Worm (Caenorhabditis elegans): Measurements from ENCODE around the gene gad-3.

Gene gad-3

ce11 chrV:9218655-9219389 lies 46.0 kb upstream of the gad-3 start:
- TF ChIP-seq C34B4.2 (tag; optimal IDR thresholded peaks at IDR 0.05) (no peak), ceh-63 (GFP tag; optimal IDR thresholded peaks at IDR 0.05) (no peak), unc-86 (tag; optimal IDR thresholded peaks at IDR 0.05) (peak; percentile 23), skn-1 (tag; optimal IDR thresholded peaks at IDR 0.05) (peak; percentile 22), lsy-2 (tag; optimal IDR thresholded peaks at IDR 0.05) (peak in 1 of 2 experiments; percentile 6), elt-2 (tag; optimal IDR thresholded peaks at IDR 0.05) (peak; percentile 2), fkh-10 (GFP tag; optimal IDR thresholded peaks at IDR 0.05) (peak; percentile 35), unc-62 (GFP tag; optimal IDR thresholded peaks at IDR 0.05) (no peak), lin-14 (GFP tag; optimal IDR thresholded peaks at IDR 0.05) (peak; percentile 86), sptf-1 (tag; optimal IDR thresholded peaks at IDR 0.05) (no peak), nhr-71 (tag; optimal IDR thresholded peaks at IDR 0.05) (peak; percentile 29), ceh-82 (tag; optimal IDR thresholded peaks at IDR 0.05) (peak in 1 of 3 experiments; percentile 42), dpl-1 (GFP tag; optimal IDR thresholded peaks at IDR 0.05) (peak in 1 of 3 experiments; percentile 27), nhr-47 (tag; optimal IDR thresholded peaks at IDR 0.05) (peak; percentile 14), fkh-8 (tag; optimal IDR thresholded peaks at IDR 0.05) (peak; percentile 23), swsn-7 (tag; optimal IDR thresholded peaks at IDR 0.05) (peak; percentile 8), mab-9 (GFP tag; IDR thresholded peaks at IDR 0.05) (peak; percentile 45; the same call in 1 of the 2 replicates), lin-35 (GFP tag; optimal IDR thresholded peaks at IDR 0.05) (peak in 1 of 2 experiments; percentile 17), snu-23 (GFP tag; optimal IDR thresholded peaks at IDR 0.05) (peak; percentile 8)

ce11 chrV:9218214-9218613 lies 45.4 kb upstream of the gad-3 start:
- TF ChIP-seq nhr-20 (tag; optimal IDR thresholded peaks at IDR 0.05) = no peak
- TF ChIP-seq lin-14 (GFP tag; optimal IDR thresholded peaks at IDR 0.05) = peak; percentile 21
- TF ChIP-seq dsc-1 (tag; optimal IDR thresholded peaks at IDR 0.05) = no peak
- TF ChIP-seq ets-5 (GFP tag; IDR thresholded peaks at IDR 0.05) = no peak
- no peak for TF ChIP-seq nhr-47 (tag; optimal IDR thresholded peaks at IDR 0.05)
- peak; percentile 38 for TF ChIP-seq nhr-85 (tag)
- TF ChIP-seq lin-15B (tag; optimal IDR thresholded peaks at IDR 0.05) = no peak
- no peak for TF ChIP-seq mdl-1 (tag; optimal IDR thresholded peaks at IDR 0.05)
- no peak for TF ChIP-seq C34B4.2 (tag; optimal IDR thresholded peaks at IDR 0.05)
- TF ChIP-seq mep-1 (tag; optimal IDR thresholded peaks at IDR 0.05) = no peak
- peak in 1 of 3 experiments; percentile 1 for TF ChIP-seq ceh-82 (tag; optimal IDR thresholded peaks at IDR 0.05)
- TF ChIP-seq ceh-63 (GFP tag; optimal IDR thresholded peaks at IDR 0.05) = no peak
- TF ChIP-seq sptf-1 (tag; optimal IDR thresholded peaks at IDR 0.05) = no peak

ce11 chrV:9217158-9217557 lies 44.4 kb upstream of the gad-3 start, which contains the start of gene pacs-1:
Gene pacs-1 (minus strand): TSS chrV:9217258.
- TF ChIP-seq pag-3 (tag; optimal IDR thresholded peaks at IDR 0.05; ENCODE audit: borderline replicate concordance, insufficient read depth) = no peak
- no peak for TF ChIP-seq nhr-84 (tag; optimal IDR thresholded peaks at IDR 0.05)
- no peak for TF ChIP-seq pax-3 (tag; optimal IDR thresholded peaks at IDR 0.05)
- no peak for TF ChIP-seq hlh-17 (GFP tag; optimal IDR thresholded peaks at IDR 0.05; ENCODE audit: borderline replicate concordance)
- no peak for TF ChIP-seq snpc-4 (tag; optimal IDR thresholded peaks at IDR 0.05)
- TF ChIP-seq blmp-1 (tag; optimal IDR thresholded peaks at IDR 0.05) = no peak
- no peak for TF ChIP-seq grh-1 (GFP tag; IDR thresholded peaks at IDR 0.05)
- TF ChIP-seq fkh-4 (tag; optimal IDR thresholded peaks at IDR 0.05; ENCODE audit: borderline replicate concordance) = no peak
- no peak for TF ChIP-seq sptf-1 (tag; optimal IDR thresholded peaks at IDR 0.05)
- TF ChIP-seq egl-27 (tag; optimal IDR thresholded peaks at IDR 0.05) = no peak
- TF ChIP-seq skn-1 (tag; optimal IDR thresholded peaks at IDR 0.05) = no peak
- TF ChIP-seq tlp-1 (tag; optimal IDR thresholded peaks at IDR 0.05) = no peak
- no peak for TF ChIP-seq unc-130 (tag; optimal IDR thresholded peaks at IDR 0.05)
- no peak for TF ChIP-seq fkh-10 (GFP tag; optimal IDR thresholded peaks at IDR 0.05)
- no peak for TF ChIP-seq lin-13 (GFP tag; optimal IDR thresholded peaks at IDR 0.05)
- no peak for TF ChIP-seq sox-4 (tag; optimal IDR thresholded peaks at IDR 0.05)
- no peak for TF ChIP-seq unc-98 (GFP tag; IDR thresholded peaks at IDR 0.05)
- TF ChIP-seq C34B4.2 (tag; optimal IDR thresholded peaks at IDR 0.05) = no peak

Data from whole organism, L1 larva.